Worm (Caenorhabditis elegans): ENCODE measurements around the gene ZK632.4.
A peak's percentile ranks its signal among the peaks of the same experiment; 100 is the strongest.

Gene ZK632.4

DNA sequence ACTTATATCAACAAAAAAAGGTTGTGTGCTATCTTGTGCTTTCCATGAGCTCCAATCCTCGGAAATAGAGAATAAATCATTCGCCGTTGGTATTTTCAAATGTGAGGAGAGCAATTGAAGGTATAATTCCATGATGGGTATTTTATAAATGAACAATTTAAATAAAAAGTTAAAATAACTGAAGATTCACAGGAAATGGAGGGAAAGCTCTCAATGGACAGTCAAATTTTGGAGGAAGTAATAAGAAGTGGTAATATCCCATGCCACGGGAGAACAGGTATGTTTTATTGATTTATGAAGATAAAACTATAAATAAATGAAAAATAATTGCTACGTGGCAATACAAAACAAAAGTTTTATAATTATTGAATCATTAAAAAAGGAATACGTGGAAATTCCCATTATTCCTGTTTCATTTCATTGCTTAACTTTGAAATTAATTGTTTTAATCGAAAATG is 24.1 kb downstream of the ZK632.4 start (continued):
- TF ChIP-seq ztf-11 (tag; optimal IDR thresholded peaks at IDR 0.05) (no peak), nhr-19 (GFP tag; conservative IDR thresholded peaks at IDR 0.05) (peak; percentile 37), lin-13 (GFP tag; optimal IDR thresholded peaks at IDR 0.05) (no peak), blmp-1 (tag; optimal IDR thresholded peaks at IDR 0.05) (no peak), mdl-1 (tag; optimal IDR thresholded peaks at IDR 0.05) (no peak), dsc-1 (tag; optimal IDR thresholded peaks at IDR 0.05) (no peak), nhr-28 (tag; optimal IDR thresholded peaks at IDR 0.05) (no peak), nhr-76 (tag; optimal IDR thresholded peaks at IDR 0.05) (no peak), elt-3 (tag; optimal IDR thresholded peaks at IDR 0.05) (peak in 1 of 6 experiments; percentile 16), fkh-10 (GFP tag; optimal IDR thresholded peaks at IDR 0.05) (no peak), ceh-88 (GFP tag; IDR thresholded peaks at IDR 0.05) (no peak), hpl-2 (GFP tag; optimal IDR thresholded peaks at IDR 0.05) (no peak), tlp-1 (tag; optimal IDR thresholded peaks at IDR 0.05) (no peak), lsy-2 (tag; optimal IDR thresholded peaks at IDR 0.05) (peak in 1 of 2 experiments; percentile 37), isw-1 (GFP tag; IDR thresholded peaks at IDR 0.05) (no peak), nhr-85 (tag) (peak; percentile 23), efl-1 (optimal IDR thresholded peaks at IDR 0.05) (peak in 1 of 2 experiments; percentile 7), efl-1 (GFP tag; optimal IDR thresholded peaks at IDR 0.05 in 1 of 2) (no peak), unc-30 (tag; optimal IDR thresholded peaks at IDR 0.05) (no peak), lir-3 (tag; optimal IDR thresholded peaks at IDR 0.05; ENCODE audit: poor library complexity) (no peak), hlh-17 (GFP tag; optimal IDR thresholded peaks at IDR 0.05; ENCODE audit: borderline replicate concordance) (no peak), lin-35 (GFP tag; optimal IDR thresholded peaks at IDR 0.05) (peak in 1 of 2 experiments; percentile 4), pax-3 (tag; optimal IDR thresholded peaks at IDR 0.05) (no peak), nhr-237 (tag; optimal IDR thresholded peaks at IDR 0.05) (no peak), lin-15B (tag; optimal IDR thresholded peaks at IDR 0.05) (no peak), unc-98 (GFP tag; IDR thresholded peaks at IDR 0.05) (no peak), irx-1 (tag; optimal IDR thresholded peaks at IDR 0.05) (no peak), sptf-1 (tag; optimal IDR thresholded peaks at IDR 0.05) (no peak), nhr-90 (tag; optimal IDR thresholded peaks at IDR 0.05; ENCODE audit: poor library complexity) (peak; percentile 36), nhr-47 (tag; optimal IDR thresholded peaks at IDR 0.05) (peak; percentile 33), alr-1 (tag; optimal IDR thresholded peaks at IDR 0.05; ENCODE audit: borderline replicate concordance) (no peak), pag-3 (tag; optimal IDR thresholded peaks at IDR 0.05; ENCODE audit: borderline replicate concordance, insufficient read depth) (no peak), ceh-63 (GFP tag; optimal IDR thresholded peaks at IDR 0.05) (no peak), lin-39 (tag; optimal IDR thresholded peaks at IDR 0.05) (no peak), mab-9 (GFP tag; IDR thresholded peaks at IDR 0.05) (no peak), aly-2 (tag; optimal IDR thresholded peaks at IDR 0.05) (peak; percentile 51), jun-1 (tag; optimal IDR thresholded peaks at IDR 0.05) (no peak)

DNA sequence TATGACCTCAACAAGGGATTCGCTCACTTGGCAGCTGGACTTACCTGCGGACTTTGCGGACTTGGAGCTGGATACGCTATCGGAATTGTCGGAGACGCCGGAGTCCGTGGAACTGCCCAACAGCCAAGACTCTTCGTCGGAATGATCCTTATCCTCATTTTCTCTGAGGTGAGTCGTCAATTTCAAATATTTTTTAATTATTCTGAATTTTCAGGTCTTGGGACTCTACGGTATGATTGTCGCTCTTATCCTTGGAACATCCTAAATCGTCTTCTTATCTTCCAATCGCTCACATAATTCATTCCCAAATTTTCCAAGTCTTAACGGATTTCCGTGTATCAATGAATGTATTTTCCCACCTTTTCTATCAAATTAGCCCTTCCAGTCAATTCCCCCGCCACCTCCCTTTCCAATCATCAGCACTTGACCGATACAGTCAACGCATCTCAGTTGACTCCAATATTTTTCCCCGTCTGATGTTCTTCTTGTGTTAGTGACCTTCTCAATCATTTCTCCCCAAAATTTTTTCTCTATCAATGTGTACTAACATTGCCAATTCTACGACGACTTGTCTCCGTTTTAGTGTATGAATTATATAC is 24.7 kb downstream of the ZK632.4 start, which contains the start of gene R10E11.6:
Gene R10E11.6 (plus strand): TSS at position 524 of the 599 bp plus-strand sequence.
- no peak for TF ChIP-seq efl-1 (optimal IDR thresholded peaks at IDR 0.05)
- peak in 1 of 2 experiments; percentile 93 for TF ChIP-seq efl-1 (GFP tag; optimal IDR thresholded peaks at IDR 0.05 in 1 of 2)
- TF ChIP-seq unc-30 (tag; optimal IDR thresholded peaks at IDR 0.05), result no peak

ce11 chrIII:9782011-9782436 is 25.2 kb downstream of the ZK632.4 start, which contains the start of gene vha-2:
Gene vha-2 (plus strand): TSS chrIII:9782164.
- TF ChIP-seq lin-35 (GFP tag; optimal IDR thresholded peaks at IDR 0.05) (peak in 1 of 2 experiments; percentile 13), nhr-84 (tag; optimal IDR thresholded peaks at IDR 0.05) (no peak), unc-86 (tag; optimal IDR thresholded peaks at IDR 0.05) (no peak), alr-1 (tag; optimal IDR thresholded peaks at IDR 0.05; ENCODE audit: borderline replicate concordance) (peak; percentile 93), nhr-28 (tag; optimal IDR thresholded peaks at IDR 0.05) (no peak), nhr-11 (tag; optimal IDR thresholded peaks at IDR 0.05) (no peak), aly-2 (tag; optimal IDR thresholded peaks at IDR 0.05) (peak; percentile 60), mab-9 (GFP tag; IDR thresholded peaks at IDR 0.05) (no peak), grh-1 (GFP tag; IDR thresholded peaks at IDR 0.05) (0 out of 2 replicates have a peak, but pooled peaks have one; percentile 10), tlp-1 (tag; optimal IDR thresholded peaks at IDR 0.05) (no peak), ceh-63 (GFP tag; optimal IDR thresholded peaks at IDR 0.05) (peak; percentile 8), nhr-71 (tag; optimal IDR thresholded peaks at IDR 0.05) (peak; percentile 32), ztf-11 (tag; optimal IDR thresholded peaks at IDR 0.05) (no peak), aha-1 (tag; optimal IDR thresholded peaks at IDR 0.05) (no peak), pax-3 (tag; optimal IDR thresholded peaks at IDR 0.05) (no peak), C04F5.9 (tag; optimal IDR thresholded peaks at IDR 0.05) (no peak), nhr-85 (tag) (peak; percentile 80)

Measured in whole organism, L1 larva.